Worm (Caenorhabditis elegans): ENCODE results near the gene F33G12.6.

DNA sequence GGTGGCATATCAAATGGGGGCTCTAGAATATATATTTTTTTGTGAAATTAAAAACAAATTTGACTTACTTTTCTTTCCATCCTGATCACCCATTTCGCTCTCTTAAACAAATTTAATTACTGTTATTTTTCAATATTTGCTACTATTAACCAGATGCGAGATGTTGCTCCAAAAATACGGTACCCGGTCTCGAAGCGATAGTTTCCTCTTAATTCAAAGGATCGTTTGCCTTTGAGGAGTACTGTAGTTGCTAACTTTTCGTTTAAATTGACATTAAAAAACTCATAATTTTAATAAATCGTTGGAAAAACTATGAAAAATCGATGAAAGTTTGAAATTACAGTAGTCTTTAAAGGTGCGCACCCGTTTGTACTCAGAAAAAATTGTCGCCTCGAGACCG is 33.6 kb downstream of the F33G12.6 start, which contains the start of gene C04G6.4:
- TF ChIP-seq jun-1 (tag; optimal IDR thresholded peaks at IDR 0.05) (no peak), nhr-12 (tag; optimal IDR thresholded peaks at IDR 0.05) (no peak), sup-37 (GFP tag; optimal IDR thresholded peaks at IDR 0.05) (no peak), unc-86 (tag; optimal IDR thresholded peaks at IDR 0.05) (no peak), aly-2 (tag; optimal IDR thresholded peaks at IDR 0.05) (no peak), ama-1 (optimal IDR thresholded peaks at IDR 0.05) (no peak)

Data from whole organism, L1 larva.